Fruit fly (Drosophila melanogaster): ENCODE data around the gene Rph.

dm6 chrX:10739614-10740436 lies 17.6 kb downstream of the Rph start:
- TF ChIP-seq EcR (GFP tag; optimal IDR thresholded peaks at IDR 0.05): no peak
- no peak for TF ChIP-seq CG8478 (optimal IDR thresholded peaks at IDR 0.05)
- no peak for TF ChIP-seq psq (optimal IDR thresholded peaks at IDR 0.05)
- no peak for TF ChIP-seq usp (GFP tag; optimal IDR thresholded peaks at IDR 0.05)
